Worm (Caenorhabditis elegans) whole organism, L2 larva: ENCODE measurements around the gene fndc-1.

ENCODE experiments used
- alr-1 ChIP-seq: fragments of 150-350 bp; optimal IDR thresholded peaks from 2 replicates; lab custom pipeline; 2014; ENCODE audit warnings: missing biosample characterization, missing genetic modification characterization
- ama-1 ChIP-seq: fragments of 150-350 bp; optimal IDR thresholded peaks from 2 replicates; lab custom pipeline; 2018; ENCODE audit warnings: inconsistent platforms
- elt-3 ChIP-seq: sonication (generic microtip); optimal IDR thresholded peaks from 2 replicates; lab custom pipeline; 2017; ENCODE audit warnings: missing biosample characterization, missing genetic modification characterization
- fos-1 ChIP-seq: fragments of 150-350 bp; optimal IDR thresholded peaks from 2 replicates; lab custom pipeline; 2014; ENCODE audit warnings: missing biosample characterization, missing genetic modification characterization
- gmeb-1 ChIP-seq: fragments of 150-350 bp; optimal IDR thresholded peaks from 2 replicates; lab custom pipeline; 2014; ENCODE audit warnings: missing biosample characterization, missing genetic modification characterization
- lsy-2 ChIP-seq, 2 experiments: fragments of 150-350 bp in 1 of 2; sonication (generic microtip) in 1 of 2; optimal IDR thresholded peaks; 2 replicates each; lab custom pipeline; 2014 to 2017; ENCODE audit warnings: missing biosample characterization in 2 of 2, missing genetic modification characterization in 2 of 2
- nhr-11 ChIP-seq: fragments of 150-350 bp; optimal IDR thresholded peaks from 2 replicates; lab custom pipeline; 2014; ENCODE audit warnings: missing biosample characterization, missing genetic modification characterization
- nhr-12 ChIP-seq: fragments of 150-350 bp; optimal IDR thresholded peaks from 2 replicates; lab custom pipeline; 2014; ENCODE audit warnings: missing biosample characterization, missing genetic modification characterization
- nhr-237 ChIP-seq: fragments of 150-350 bp; optimal IDR thresholded peaks from 2 replicates; lab custom pipeline; 2014; ENCODE audit warnings: missing biosample characterization, missing genetic modification characterization
- nhr-25 ChIP-seq: fragments of 150-350 bp; sonication (generic microtip); optimal IDR thresholded peaks from 3 replicates; lab custom pipeline; 2014; ENCODE audit warnings: missing biosample characterization, missing genetic modification characterization
- nhr-6 ChIP-seq: fragments of 150-350 bp; optimal IDR thresholded peaks from 2 replicates; lab custom pipeline; 2014; ENCODE audit warnings: missing biosample characterization, missing genetic modification characterization
- nhr-77 ChIP-seq: fragments of 150-350 bp; optimal IDR thresholded peaks from 2 replicates; lab custom pipeline; 2014; ENCODE audit warnings: missing biosample characterization, missing genetic modification characterization
- skn-1 ChIP-seq: sonication (generic microtip); optimal IDR thresholded peaks from 2 replicates; lab custom pipeline; 2017; ENCODE audit warnings: missing biosample characterization, missing genetic modification characterization
- snpc-4 ChIP-seq: fragments of 150-350 bp; optimal IDR thresholded peaks from 2 replicates; lab custom pipeline; 2014; ENCODE audit warnings: missing biosample characterization, missing genetic modification characterization

DNA sequence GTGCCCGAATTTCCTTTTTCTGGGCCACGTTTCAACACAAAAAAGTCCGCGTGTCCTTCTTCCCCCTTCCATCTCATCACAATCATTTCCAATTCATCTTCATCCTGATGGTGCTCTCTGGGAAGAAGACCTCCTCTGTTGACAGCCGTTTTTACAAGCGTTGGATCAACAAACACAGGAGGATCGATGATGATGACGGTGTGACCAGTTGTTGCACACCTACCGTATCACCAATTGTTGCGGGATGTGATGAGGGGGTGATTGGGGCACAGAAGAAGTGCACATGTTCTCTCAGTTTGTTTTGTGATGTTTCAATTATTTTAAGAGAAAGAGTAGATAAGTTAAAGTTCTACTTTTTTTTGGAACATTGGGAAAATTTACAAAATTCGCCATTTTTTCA, 38.4 kb upstream of the fndc-1 start:
- no peak for TF ChIP-seq gmeb-1 (tag; lab: Kevin White, UChicago)
- no peak for TF ChIP-seq lsy-2 (tag; optimal IDR thresholded peaks at IDR 0.05; lab: Kevin White, UChicago)
- no peak for TF ChIP-seq nhr-77 (tag; lab: Kevin White, UChicago)
- no peak for TF ChIP-seq elt-3
- no peak for TF ChIP-seq nhr-237 (tag; lab: Kevin White, UChicago)
- no peak for TF ChIP-seq nhr-6 (tag; lab: Kevin White, UChicago)
- no peak for TF ChIP-seq nhr-12 (tag; lab: Kevin White, UChicago)
- TF ChIP-seq skn-1 (tag; lab: Kevin White, UChicago): no peak
- no peak for TF ChIP-seq nhr-11
- TF ChIP-seq ama-1 (lab: Kevin White, UChicago): no peak
- no peak for TF ChIP-seq nhr-25
- no peak for TF ChIP-seq alr-1 (tag; lab: Kevin White, UChicago)
- no peak for TF ChIP-seq fos-1 (tag; lab: Kevin White, UChicago)
- no peak for TF ChIP-seq snpc-4 (tag; lab: Kevin White, UChicago)
